Fruit fly (Drosophila melanogaster): ENCODE measurements around the gene CG7384.

dm6 chr2L:10531521-10531920 lies 21.3 kb upstream of the CG7384 start, which contains the start of gene CG18301:
- TF ChIP-seq psq (optimal IDR thresholded peaks at IDR 0.05) (no peak), pan (optimal IDR thresholded peaks at IDR 0.05) (no peak)
